Worm (Caenorhabditis elegans): ENCODE results near the gene F58F12.3.

DNA sequence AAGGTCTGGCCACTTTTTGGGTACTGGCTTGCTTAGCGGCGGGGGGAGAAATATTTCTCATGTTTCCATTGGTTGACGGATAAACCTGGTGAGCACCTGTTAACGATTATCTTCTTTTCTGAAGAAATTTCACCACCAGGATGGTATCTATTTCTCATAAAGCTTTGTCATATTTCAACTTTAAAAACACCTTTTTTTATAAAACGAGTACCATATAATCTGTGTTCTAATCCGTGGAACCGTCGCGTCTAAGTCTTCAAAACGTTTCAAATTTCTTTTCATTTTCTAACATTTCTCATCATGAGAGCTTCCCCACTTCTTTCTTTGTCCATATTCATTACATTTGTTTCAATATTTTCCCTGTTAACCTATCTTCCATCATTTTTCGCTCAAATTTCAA, 34.9 kb upstream of the F58F12.3 start, which contains the start of gene col-75:
- TF ChIP-seq lin-15B (tag; optimal IDR thresholded peaks at IDR 0.05) (no peak), ztf-11 (tag; optimal IDR thresholded peaks at IDR 0.05) (no peak), F37D6.2 (tag; optimal IDR thresholded peaks at IDR 0.05) (no peak), ceh-28 (tag; optimal IDR thresholded peaks at IDR 0.05) (no peak), lin-39 (tag; optimal IDR thresholded peaks at IDR 0.05) (no peak), lin-13 (GFP tag; optimal IDR thresholded peaks at IDR 0.05) (no peak)
